Worm (Caenorhabditis elegans): ENCODE measurements around the gene rpn-2.

DNA sequence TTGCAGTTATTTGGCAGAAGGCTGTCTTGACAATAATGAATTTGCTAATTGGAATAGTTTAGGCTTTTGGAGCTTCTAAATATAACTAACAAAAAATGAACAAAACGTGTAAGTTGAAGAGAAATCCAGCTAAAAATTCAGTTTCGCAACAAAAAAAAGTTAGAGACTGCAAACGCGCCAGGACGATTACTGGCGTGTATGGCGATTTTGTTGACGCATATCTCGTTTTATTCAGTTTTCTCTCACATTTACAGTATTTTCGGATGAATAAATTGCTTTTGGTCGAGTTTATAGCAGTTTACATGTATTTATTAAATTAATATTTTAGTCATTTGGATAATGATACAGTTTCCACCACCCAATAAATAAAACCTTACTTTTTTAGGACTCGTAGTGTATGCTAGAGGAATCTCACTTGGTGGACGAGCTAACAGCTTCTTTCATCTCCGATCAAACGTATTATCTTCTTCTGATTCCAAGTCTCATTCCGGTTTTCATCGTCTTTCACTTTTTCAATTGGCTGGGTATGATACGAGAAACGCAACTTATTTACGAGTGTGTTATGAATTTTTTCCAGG is 25.9 kb upstream of the rpn-2 start, which contains the start of the genes abcf-3 and F42A10.5:
- TF ChIP-seq ztf-11 (tag; optimal IDR thresholded peaks at IDR 0.05) (no peak), elt-1 (tag; optimal IDR thresholded peaks at IDR 0.05) (no peak), pqm-1 (tag; optimal IDR thresholded peaks at IDR 0.05) (no peak), ceh-16 (tag; optimal IDR thresholded peaks at IDR 0.05) (no peak), skn-1 (tag; optimal IDR thresholded peaks at IDR 0.05) (peak; percentile 6), lin-39 (tag; optimal IDR thresholded peaks at IDR 0.05) (peak; percentile 14), aly-2 (tag; optimal IDR thresholded peaks at IDR 0.05) (no peak), R02D3.7 (tag; optimal IDR thresholded peaks at IDR 0.05) (no peak), ceh-28 (tag; optimal IDR thresholded peaks at IDR 0.05) (peak; percentile 12), nhr-76 (tag; optimal IDR thresholded peaks at IDR 0.05) (no peak), daf-12 (tag; optimal IDR thresholded peaks at IDR 0.05) (no peak), nhr-12 (tag; optimal IDR thresholded peaks at IDR 0.05) (no peak)

Data from whole organism, L3 larva.